Fruit fly (Drosophila melanogaster): Measurements from ENCODE around the gene Sfxn1-3.

Gene Sfxn1-3

DNA sequence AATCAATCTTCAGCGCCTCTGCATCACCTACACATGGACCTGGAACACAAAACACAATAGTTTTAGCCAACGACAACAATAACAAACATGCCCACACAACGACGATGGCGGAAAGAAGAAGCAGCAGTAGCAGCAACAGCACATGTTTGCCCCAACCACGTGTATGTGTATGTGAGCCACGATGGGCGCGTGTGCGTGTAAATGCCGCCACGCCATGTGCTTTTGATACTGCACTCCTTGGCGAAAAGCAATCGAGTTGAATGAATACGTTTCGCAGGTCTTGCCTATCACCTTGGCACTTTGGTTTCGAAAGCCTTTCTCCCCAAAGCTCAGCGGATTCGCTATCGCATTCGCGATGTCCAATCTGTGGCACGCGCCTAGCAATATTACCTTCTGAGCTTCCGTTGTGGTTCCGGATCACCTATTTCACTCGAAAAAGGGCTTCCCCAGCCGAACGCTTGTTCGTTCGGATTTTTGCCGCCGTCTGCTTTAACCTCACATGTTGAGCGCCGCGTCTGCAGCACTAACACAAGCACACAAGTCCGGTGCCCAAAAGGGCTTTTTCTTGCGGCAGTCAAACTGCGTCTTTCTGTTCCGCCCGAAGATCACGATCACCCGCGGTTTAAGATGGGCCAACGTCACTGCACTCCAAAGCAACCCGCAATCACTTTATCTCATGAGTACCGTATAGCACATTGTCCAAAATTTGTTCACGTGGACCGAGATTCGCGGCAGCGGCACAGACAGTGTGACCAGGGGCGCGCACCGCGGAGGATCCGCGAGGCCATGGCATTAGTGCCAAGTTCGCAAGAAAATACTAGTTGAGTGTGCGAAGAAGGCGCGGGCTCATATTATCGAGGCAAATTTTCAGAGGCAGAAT is 50.4 kb downstream of the Sfxn1-3 start, which contains the start of gene srl (continued):
- TF ChIP-seq CG1603 (tag; optimal IDR thresholded peaks at IDR 0.05) = peak; percentile 72
- no peak for TF ChIP-seq salm (tag; optimal IDR thresholded peaks at IDR 0.05)
- peak; percentile 69; the same call in 1 of the 3 replicates for TF ChIP-seq CG6175 (GFP tag; IDR thresholded peaks at IDR 0.05)
- peak; percentile 13 for TF ChIP-seq pfk (GFP tag; optimal IDR thresholded peaks at IDR 0.05)
- TF ChIP-seq CG13775 (GFP tag; optimal IDR thresholded peaks at IDR 0.05) = no peak
- TF ChIP-seq Taf1 (GFP tag; IDR thresholded peaks at IDR 0.05) = no peak
- TF ChIP-seq CG2116 (GFP tag; optimal IDR thresholded peaks at IDR 0.05) = peak; percentile 70
- no peak for TF ChIP-seq cas (GFP tag; IDR thresholded peaks at IDR 0.05)
- no peak for TF ChIP-seq btn (GFP tag; optimal IDR thresholded peaks at IDR 0.05)
- peak; percentile 21 for TF ChIP-seq CG2712 (tag; optimal IDR thresholded peaks at IDR 0.05)
- TF ChIP-seq ap (GFP tag; IDR thresholded peaks at IDR 0.05) = no peak
- no peak for TF ChIP-seq HLH54F (GFP tag; optimal IDR thresholded peaks at IDR 0.05)
- TF ChIP-seq sc (optimal IDR thresholded peaks at IDR 0.05) = no peak
- no peak for TF ChIP-seq sc (GFP tag; optimal IDR thresholded peaks at IDR 0.05)
- no peak for TF ChIP-seq zfh2 (GFP tag; optimal IDR thresholded peaks at IDR 0.05)
- peak; percentile 36 for TF ChIP-seq CG8478 (optimal IDR thresholded peaks at IDR 0.05)
- no peak for TF ChIP-seq ken (GFP tag; IDR thresholded peaks at IDR 0.05)
- TF ChIP-seq CG11696 (GFP tag; IDR thresholded peaks at IDR 0.05) = no peak
- no peak for TF ChIP-seq Sry-β (GFP tag; optimal IDR thresholded peaks at IDR 0.05)
- TF ChIP-seq CG14860 (GFP tag; IDR thresholded peaks at IDR 0.05; ENCODE audit: partially characterized antibody) = no peak
- peak; percentile 66 for TF ChIP-seq trem (tag; optimal IDR thresholded peaks at IDR 0.05)
- TF ChIP-seq HLHmδ (GFP tag; optimal IDR thresholded peaks at IDR 0.05) = peak; percentile 60
- no peak for TF ChIP-seq CG12104 (GFP tag; optimal IDR thresholded peaks at IDR 0.05)
- TF ChIP-seq Dll (GFP tag; IDR thresholded peaks at IDR 0.05; ENCODE audit: partially characterized antibody) = peak; percentile 55; the same call in 1 of the 4 replicates
- no peak for TF ChIP-seq CG7357 (GFP tag; IDR thresholded peaks at IDR 0.05)
- TF ChIP-seq B-H2 (GFP tag; optimal IDR thresholded peaks at IDR 0.05) = no peak
- no peak for TF ChIP-seq NK7.1 (GFP tag; optimal IDR thresholded peaks at IDR 0.05)
- TF ChIP-seq ase (GFP tag; IDR thresholded peaks at IDR 0.05) = no peak
- 0 out of 3 replicates have a peak, but pooled peaks have one; percentile 49 for TF ChIP-seq zen2 (GFP tag; IDR thresholded peaks at IDR 0.05; ENCODE audit: partially characterized antibody)
- peak; percentile 33 for TF ChIP-seq phol (tag; optimal IDR thresholded peaks at IDR 0.05)
- TF ChIP-seq CG8359 (GFP tag; optimal IDR thresholded peaks at IDR 0.05; ENCODE audit: borderline replicate concordance) = no peak
- TF ChIP-seq lilli (GFP tag; optimal IDR thresholded peaks at IDR 0.05) = peak; percentile 3
- no peak; the same call in 1 of the 2 replicates for TF ChIP-seq CG32532 (GFP tag; IDR thresholded peaks at IDR 0.05)
- peak; percentile 85 for TF ChIP-seq cg (GFP tag; optimal IDR thresholded peaks at IDR 0.05)
- no peak for TF ChIP-seq lov (optimal IDR thresholded peaks at IDR 0.05)
- no peak for TF ChIP-seq lov (GFP tag; IDR thresholded peaks at IDR 0.05)
- TF ChIP-seq CG2678 (tag; optimal IDR thresholded peaks at IDR 0.05) = no peak
- no peak for TF ChIP-seq gce (GFP tag; IDR thresholded peaks at IDR 0.05)
- no peak for TF ChIP-seq mam (GFP tag; optimal IDR thresholded peaks at IDR 0.05)
- no peak for TF ChIP-seq Sox100B (GFP tag; optimal IDR thresholded peaks at IDR 0.05)
- no peak for TF ChIP-seq jing (GFP tag; optimal IDR thresholded peaks at IDR 0.05)
- no peak for TF ChIP-seq stc (GFP tag; IDR thresholded peaks at IDR 0.05)
- no peak for TF ChIP-seq Mrtf (GFP tag; IDR thresholded peaks at IDR 0.05)
- no peak for TF ChIP-seq Atf-2 (GFP tag; optimal IDR thresholded peaks at IDR 0.05)
- peak; percentile 44 for TF ChIP-seq sug (tag; optimal IDR thresholded peaks at IDR 0.05)
- TF ChIP-seq CG3995 (GFP tag; optimal IDR thresholded peaks at IDR 0.05) = peak; percentile 9
- no peak for TF ChIP-seq CG12744 (GFP tag; optimal IDR thresholded peaks at IDR 0.05)
- no peak for TF ChIP-seq Blimp-1 (GFP tag; optimal IDR thresholded peaks at IDR 0.05)
- no peak for TF ChIP-seq fd96Cb (tag; optimal IDR thresholded peaks at IDR 0.05)
- TF ChIP-seq trh (GFP tag; optimal IDR thresholded peaks at IDR 0.05) = no peak
